Worm (Caenorhabditis elegans) whole organism, L2 larva: Measurements from ENCODE around the gene srj-8.

Source experiments
- C34F6.9 ChIP-seq: fragments of 150-350 bp; optimal IDR thresholded peaks from 2 replicates; lab custom pipeline; 2014; ENCODE audit warnings: missing biosample characterization, missing genetic modification characterization
- R02D3.7 ChIP-seq: fragments of 150-350 bp; optimal IDR thresholded peaks from 2 replicates; lab custom pipeline; 2014; ENCODE audit warnings: missing biosample characterization, missing genetic modification characterization
- Y55F3AM.14 ChIP-seq: fragments of 200-800 bp; sonication (Bioruptor generic); optimal IDR thresholded peaks from 2 replicates; lab custom pipeline; 2018; ENCODE audit warnings: mild to moderate bottlenecking, missing genetic modification characterization, missing compliant biosample characterization
- ZK546.5 ChIP-seq: sonication (generic microtip); optimal IDR thresholded peaks from 2 replicates; lab custom pipeline; 2017; ENCODE audit warnings: missing biosample characterization, missing genetic modification characterization
- aly-2 ChIP-seq: fragments of 150-350 bp; optimal IDR thresholded peaks from 2 replicates; lab custom pipeline; 2014; ENCODE audit warnings: missing biosample characterization, missing genetic modification characterization
- ceh-82 ChIP-seq: fragments of 150-350 bp; optimal IDR thresholded peaks from 2 replicates; lab custom pipeline; 2014; ENCODE audit warnings: missing biosample characterization, missing genetic modification characterization
- crh-2 ChIP-seq: sonication (generic microtip); optimal IDR thresholded peaks from 2 replicates; lab custom pipeline; 2017; ENCODE audit warnings: missing biosample characterization, missing genetic modification characterization
- dmd-4 ChIP-seq: sonication (generic microtip); optimal IDR thresholded peaks from 2 replicates; lab custom pipeline; 2017; ENCODE audit warnings: missing biosample characterization, missing genetic modification characterization
- fos-1 ChIP-seq: fragments of 150-350 bp; optimal IDR thresholded peaks from 2 replicates; lab custom pipeline; 2014; ENCODE audit warnings: missing biosample characterization, missing genetic modification characterization
- gmeb-1 ChIP-seq: fragments of 150-350 bp; optimal IDR thresholded peaks from 2 replicates; lab custom pipeline; 2014; ENCODE audit warnings: missing biosample characterization, missing genetic modification characterization
- lin-11 ChIP-seq: fragments of 150-350 bp; sonication (generic microtip); optimal IDR thresholded peaks from 2 replicates; lab custom pipeline; 2014; ENCODE audit warnings: missing biosample characterization, missing genetic modification characterization, inconsistent platforms, mixed read lengths
- lin-39 ChIP-seq: fragments of 150-350 bp; optimal IDR thresholded peaks from 2 replicates; lab custom pipeline; 2014; ENCODE audit warnings: missing biosample characterization, missing genetic modification reagents, missing genetic modification characterization
- lsy-2 ChIP-seq, 2 experiments: fragments of 150-350 bp in 1 of 2; sonication (generic microtip) in 1 of 2; optimal IDR thresholded peaks; 2 replicates each; lab custom pipeline; 2014 to 2017; ENCODE audit warnings: missing biosample characterization in 2 of 2, missing genetic modification characterization in 2 of 2
- mab-5 ChIP-seq: fragments of 150-350 bp; optimal IDR thresholded peaks from 2 replicates; lab custom pipeline; 2014; ENCODE audit warnings: missing biosample characterization, missing genetic modification characterization
- mdl-1 ChIP-seq, 2 experiments: fragments of 150-350 bp in 1 of 2; sonication (generic microtip) in 1 of 2; optimal IDR thresholded peaks; 2 replicates each; lab custom pipeline; 2017; ENCODE audit warnings: missing biosample characterization in 2 of 2, missing genetic modification characterization in 2 of 2
- nhr-10 ChIP-seq: sonication (generic microtip); optimal IDR thresholded peaks from 2 replicates; lab custom pipeline; 2017; ENCODE audit warnings: missing biosample characterization, missing genetic modification characterization
- nhr-11 ChIP-seq: fragments of 150-350 bp; optimal IDR thresholded peaks from 2 replicates; lab custom pipeline; 2014; ENCODE audit warnings: missing biosample characterization, missing genetic modification characterization
- nhr-129 ChIP-seq: fragments of 150-350 bp; optimal IDR thresholded peaks from 2 replicates; lab custom pipeline; 2014; ENCODE audit warnings: missing biosample characterization, missing genetic modification characterization
- nhr-21 ChIP-seq: fragments of 150-350 bp; optimal IDR thresholded peaks from 2 replicates; lab custom pipeline; 2014; ENCODE audit warnings: missing biosample characterization, missing genetic modification characterization
- nhr-237 ChIP-seq: fragments of 150-350 bp; optimal IDR thresholded peaks from 2 replicates; lab custom pipeline; 2014; ENCODE audit warnings: missing biosample characterization, missing genetic modification characterization
- nhr-25 ChIP-seq: fragments of 150-350 bp; sonication (generic microtip); optimal IDR thresholded peaks from 3 replicates; lab custom pipeline; 2014; ENCODE audit warnings: missing biosample characterization, missing genetic modification characterization
- nhr-6 ChIP-seq: fragments of 150-350 bp; optimal IDR thresholded peaks from 2 replicates; lab custom pipeline; 2014; ENCODE audit warnings: missing biosample characterization, missing genetic modification characterization
- nhr-77 ChIP-seq: fragments of 150-350 bp; optimal IDR thresholded peaks from 2 replicates; lab custom pipeline; 2014; ENCODE audit warnings: missing biosample characterization, missing genetic modification characterization
- peb-1 ChIP-seq: fragments of 150-350 bp; optimal IDR thresholded peaks from 2 replicates; lab custom pipeline; 2014; ENCODE audit warnings: missing biosample characterization, missing genetic modification characterization
- sem-4 ChIP-seq: fragments of 150-350 bp; optimal IDR thresholded peaks from 2 replicates; lab custom pipeline; 2014; ENCODE audit warnings: missing biosample characterization, missing genetic modification reagents, missing genetic modification characterization
- skn-1 ChIP-seq: sonication (generic microtip); optimal IDR thresholded peaks from 2 replicates; lab custom pipeline; 2017; ENCODE audit warnings: missing biosample characterization, missing genetic modification characterization
- sma-3 ChIP-seq: sonication (generic microtip); optimal IDR thresholded peaks from 2 replicates; lab custom pipeline; 2016; ENCODE audit warnings: missing genetic modification reagents, missing genetic modification characterization, missing compliant biosample characterization
- snpc-4 ChIP-seq: fragments of 150-350 bp; optimal IDR thresholded peaks from 2 replicates; lab custom pipeline; 2014; ENCODE audit warnings: missing biosample characterization, missing genetic modification characterization
- unc-39 ChIP-seq: fragments of 150-350 bp; optimal IDR thresholded peaks from 2 replicates; lab custom pipeline; 2014; ENCODE audit warnings: missing biosample characterization, missing genetic modification characterization
- unc-55 ChIP-seq: fragments of 150-350 bp; sonication (generic microtip); optimal IDR thresholded peaks from 3 replicates; lab custom pipeline; 2014; ENCODE audit warnings: missing biosample characterization, missing genetic modification reagents, missing genetic modification characterization
- unc-62 ChIP-seq: fragments of 150-350 bp; optimal IDR thresholded peaks from 2 replicates; lab custom pipeline; 2014; ENCODE audit warnings: missing biosample characterization, missing genetic modification reagents, missing genetic modification characterization
- zag-1 ChIP-seq: fragments of 150-350 bp; optimal IDR thresholded peaks from 2 replicates; lab custom pipeline; 2014; ENCODE audit warnings: missing biosample characterization, missing genetic modification characterization

srj-8 gene

ce11 chrV:3234887-3235286, 12.7 kb upstream of the srj-8 start, which contains the start of gene K08D9.6:
Gene K08D9.6 (minus strand): TSS chrV:3234987.
- no peak for TF ChIP-seq lin-39 (tag; lab: Kevin White, UChicago)
- TF ChIP-seq, all 48 proteins: peak for 0

- TF ChIP-seq nhr-25 (tag; lab: Kevin White, UChicago) (no peak), nhr-10 (tag; lab: Kevin White, UChicago) (no peak), nhr-6 (tag; lab: Kevin White, UChicago) (no peak), mdl-1 (tag; optimal IDR thresholded peaks at IDR 0.05; lab: Kevin White, UChicago) (no peak), Y55F3AM.14 (GFP tag; lab: Kevin White, UChicago) (no peak)
Observed at ce11 chrV:3236610-3237009, 11.0 kb upstream of the srj-8 start, which contains the start of the genes K08D9.9 and str-16. Gene K08D9.9 (minus strand): TSS chrV:3236710. Gene str-16 (plus strand): TSS chrV:3236875.

- no peak for TF ChIP-seq sma-3
- TF ChIP-seq mab-5 (tag; lab: Kevin White, UChicago): no peak
- no peak for TF ChIP-seq lsy-2 (tag; optimal IDR thresholded peaks at IDR 0.05; lab: Kevin White, UChicago)
- no peak for TF ChIP-seq sem-4
- TF ChIP-seq R02D3.7: no peak
- TF ChIP-seq nhr-21 (tag; lab: Kevin White, UChicago): no peak
- TF ChIP-seq fos-1: no peak
- TF ChIP-seq snpc-4 (tag; lab: Kevin White, UChicago): no peak
- TF ChIP-seq nhr-10 (tag; lab: Kevin White, UChicago): no peak
- no peak for TF ChIP-seq nhr-77
- TF ChIP-seq nhr-129 (tag; lab: Kevin White, UChicago): no peak
- no peak for TF ChIP-seq gmeb-1 (tag; lab: Kevin White, UChicago)
- TF ChIP-seq nhr-237: no peak
- no peak for TF ChIP-seq zag-1 (tag; lab: Kevin White, UChicago)
- TF ChIP-seq peb-1 (tag; lab: Kevin White, UChicago): no peak
- TF ChIP-seq unc-39 (tag; lab: Kevin White, UChicago): no peak
- no peak for TF ChIP-seq C34F6.9 (tag; lab: Kevin White, UChicago)
- no peak for TF ChIP-seq Y55F3AM.14 (GFP tag; lab: Kevin White, UChicago)
- TF ChIP-seq unc-62 (GFP tag; lab: Kevin White, UChicago): no peak
- TF ChIP-seq, all 48 proteins: peak for 0
Observed at ce11 chrV:3241175-3241574, 6.4 kb upstream of the srj-8 start, which contains the start of gene srj-11. Gene srj-11 (plus strand): TSS chrV:3241424.

- TF ChIP-seq nhr-129 (tag; lab: Kevin White, UChicago) (no peak), gmeb-1 (tag; lab: Kevin White, UChicago) (no peak), unc-62 (GFP tag; lab: Kevin White, UChicago) (no peak), ZK546.5 (no peak), nhr-11 (tag; lab: Kevin White, UChicago) (no peak), nhr-77 (no peak), crh-2 (no peak), skn-1 (tag; lab: Kevin White, UChicago) (no peak)
Observed at ce11 chrV:3242984-3243383, 4.6 kb upstream of the srj-8 start, which contains the start of gene gst-23. Gene gst-23 (plus strand): TSS chrV:3243284.

- TF ChIP-seq aly-2 (tag; lab: Kevin White, UChicago) (no peak), lin-11 (no peak), dmd-4 (no peak), ceh-82 (tag; lab: Kevin White, UChicago) (no peak), mab-5 (tag; lab: Kevin White, UChicago) (no peak), lin-39 (tag; lab: Kevin White, UChicago) (no peak), gmeb-1 (tag; lab: Kevin White, UChicago) (no peak)
- TF ChIP-seq, all 48 proteins: peak for 0
Observed at ce11 chrV:3244703-3245102, 2.9 kb upstream of the srj-8 start, which contains the start of gene srj-7. Gene srj-7 (plus strand): TSS chrV:3245003.

- TF ChIP-seq unc-55: no peak
- no peak for TF ChIP-seq snpc-4 (tag; lab: Kevin White, UChicago)
- no peak for TF ChIP-seq peb-1 (tag; lab: Kevin White, UChicago)
- no peak for TF ChIP-seq nhr-129 (tag; lab: Kevin White, UChicago)
- no peak for TF ChIP-seq mab-5 (tag; lab: Kevin White, UChicago)
- TF ChIP-seq sma-3: no peak
- TF ChIP-seq, all 48 proteins: peak for 0
Observed at ce11 chrV:3250153-3250552, 2.5 kb downstream of the srj-8 start, which contains the start of gene T28A11.13. Gene T28A11.13 (minus strand): TSS chrV:3250253.
